Fruit fly (Drosophila melanogaster) whole organism, embryonic: ENCODE measurements around the gene CG42592.
A peak's percentile ranks its signal among the peaks of the same experiment; 100 is the strongest.

Source experiments
- BEAF-32 ChIP-seq: fragments of 200-800 bp; sonication (Bioruptor generic); optimal IDR thresholded peaks from 3 replicates; lab custom pipeline; 2017; ENCODE audit warnings: missing biosample characterization, missing genetic modification characterization, mild to moderate bottlenecking, moderate library complexity, missing genetic modification reagents
- Bteb2 ChIP-seq: fragments of 200-800 bp; sonication (Bioruptor generic); optimal IDR thresholded peaks from 2 replicates; lab custom pipeline; 2016; ENCODE audit warnings: missing biosample characterization, missing genetic modification characterization
- CG10147 ChIP-seq: fragments of 200-800 bp; sonication (Bioruptor generic); optimal IDR thresholded peaks from 2 replicates; lab custom pipeline; 2019; ENCODE audit warnings: missing biosample characterization, mild to moderate bottlenecking, missing genetic modification characterization, moderate library complexity
- CG11093 ChIP-seq: fragments of 200-800 bp; sonication (Bioruptor generic); IDR thresholded peaks from 3 replicates; pipeline ENCODE4 v1.3.6; 2022; ENCODE audit warnings: missing biosample characterization, missing genetic modification characterization
- CG11247 ChIP-seq: fragments of 200-800 bp; sonication (Bioruptor generic); IDR thresholded peaks from 2 replicates; pipeline ENCODE4 v1.3.6; 2022; ENCODE audit warnings: missing biosample characterization, missing genetic modification characterization
- CG11456 ChIP-seq: fragments of 200-800 bp; sonication (Bioruptor generic); IDR thresholded peaks from 3 replicates; pipeline ENCODE4 v1.3.6; 2022; ENCODE audit warnings: missing biosample characterization, missing genetic modification characterization
- CG11560 ChIP-seq: fragments of 200-800 bp; sonication (Bioruptor generic); IDR thresholded peaks from 3 replicates; pipeline ENCODE4 v1.3.6; 2022; ENCODE audit warnings: missing biosample characterization, missing genetic modification characterization
- CG12942 ChIP-seq: fragments of 200-800 bp; sonication (Bioruptor generic); optimal IDR thresholded peaks from 3 replicates; lab custom pipeline; 2016; ENCODE audit warnings: missing biosample characterization, missing genetic modification characterization
- CG13296 ChIP-seq: fragments of 200-800 bp; sonication (Bioruptor generic); optimal IDR thresholded peaks from 3 replicates; lab custom pipeline; 2018; ENCODE audit warnings: missing biosample characterization, mild to moderate bottlenecking, missing genetic modification characterization
- CG14860 ChIP-seq: fragments of 200-800 bp; sonication (Bioruptor generic); IDR thresholded peaks from 3 replicates; pipeline ENCODE4 v1.3.6; 2022; ENCODE audit warnings: missing biosample characterization, missing genetic modification characterization; ENCODE audit not compliant: partially characterized antibody
- CG15514 ChIP-seq: fragments of 200-800 bp; sonication (Bioruptor generic); optimal IDR thresholded peaks from 3 replicates; lab custom pipeline; 2017; ENCODE audit warnings: missing biosample characterization, missing genetic modification characterization, mild to moderate bottlenecking, moderate library complexity, missing genetic modification reagents
- CG17568 ChIP-seq: fragments of 200-800 bp; sonication (Bioruptor generic); optimal IDR thresholded peaks from 2 replicates; lab custom pipeline; 2018; ENCODE audit warnings: missing biosample characterization, mild to moderate bottlenecking, missing genetic modification characterization, moderate library complexity
- CG30020 ChIP-seq: fragments of 200-800 bp; optimal IDR thresholded peaks from 2 replicates; lab custom pipeline; 2019; ENCODE audit warnings: missing biosample characterization, mild to moderate bottlenecking, missing genetic modification characterization, moderate library complexity
- CG32772 ChIP-seq: fragments of 200-800 bp; sonication (Bioruptor generic); IDR thresholded peaks from 2 replicates; pipeline ENCODE4 v1.3.6; 2022; ENCODE audit warnings: missing biosample characterization, missing genetic modification characterization
- CG33557 ChIP-seq: fragments of 200-800 bp; sonication (Bioruptor generic); optimal IDR thresholded peaks from 2 replicates; lab custom pipeline; 2019; ENCODE audit warnings: missing biosample characterization, mild to moderate bottlenecking, missing genetic modification characterization, moderate library complexity
- CG4820 ChIP-seq: fragments of 200-800 bp; sonication (Bioruptor generic); optimal IDR thresholded peaks from 3 replicates; lab custom pipeline; 2016; ENCODE audit warnings: missing biosample characterization, missing genetic modification characterization
- CG6254 ChIP-seq: fragments of 200-800 bp; sonication (Bioruptor generic); optimal IDR thresholded peaks from 3 replicates; lab custom pipeline; 2017; ENCODE audit warnings: mild to moderate bottlenecking, missing biosample characterization, missing genetic modification reagents, missing genetic modification characterization
- CG7786 ChIP-seq: fragments of 200-800 bp; sonication (Bioruptor generic); optimal IDR thresholded peaks from 2 replicates; lab custom pipeline; 2016; ENCODE audit warnings: missing biosample characterization, missing genetic modification characterization
- CG8924 ChIP-seq: fragments of 200-800 bp; optimal IDR thresholded peaks from 3 replicates; lab custom pipeline; 2019; ENCODE audit warnings: missing biosample characterization, mild to moderate bottlenecking, missing genetic modification characterization, moderate library complexity
- CrebB ChIP-seq: fragments of 200-800 bp; sonication (Bioruptor generic); optimal IDR thresholded peaks from 3 replicates; lab custom pipeline; 2018; ENCODE audit warnings: missing biosample characterization, mild to moderate bottlenecking, missing genetic modification characterization
- Deaf1 ChIP-seq: fragments of 200-800 bp; optimal IDR thresholded peaks from 3 replicates; lab custom pipeline; 2019; ENCODE audit warnings: missing biosample characterization, mild to moderate bottlenecking, missing genetic modification characterization, moderate library complexity
- Dfd ChIP-seq, 2 experiments: fragments of >200 bp; optimal IDR thresholded peaks; 2 replicates each; lab custom pipeline; 2017; ENCODE audit warnings: missing biosample characterization in 2 of 2, missing genetic modification characterization in 2 of 2
- Doc3 ChIP-seq: fragments of 200-800 bp; sonication (Bioruptor generic); IDR thresholded peaks from 3 replicates; pipeline ENCODE4 v1.3.6; 2022; ENCODE audit warnings: missing biosample characterization, missing genetic modification characterization; ENCODE audit not compliant: partially characterized antibody
- Hr51 ChIP-seq, 2 experiments: fragments of 200-800 bp; sonication (Bioruptor generic); optimal IDR thresholded peaks; 2 replicates in 1 of 2; 3 replicates in 1 of 2; lab custom pipeline; 2016 to 2018; ENCODE audit warnings: missing biosample characterization in 2 of 2, missing genetic modification characterization in 2 of 2, mild to moderate bottlenecking in 1 of 2, moderate library complexity in 1 of 2
- Lhr ChIP-seq: fragments of 200-800 bp; sonication (Bioruptor generic); optimal IDR thresholded peaks from 3 replicates; lab custom pipeline; 2017; ENCODE audit warnings: mild to moderate bottlenecking, missing biosample characterization, missing genetic modification reagents, missing genetic modification characterization
- Nf-YA ChIP-seq: fragments of 200-800 bp; sonication (Bioruptor generic); IDR thresholded peaks from 2 replicates; pipeline ENCODE4 v1.3.6; 2022; ENCODE audit warnings: missing biosample characterization, missing genetic modification characterization
- Ssrp ChIP-seq: fragments of 200-800 bp; sonication (Bioruptor generic); optimal IDR thresholded peaks from 2 replicates; lab custom pipeline; 2018; ENCODE audit warnings: missing biosample characterization, mild to moderate bottlenecking, missing genetic modification characterization, moderate library complexity
- Trl ChIP-seq, 3 experiments: fragments of >200 bp in 2 of 3; fragments of 200-800 bp in 1 of 3; sonication (Bioruptor generic) in 1 of 3; optimal IDR thresholded peaks; 2 replicates in 1 of 3; 3 replicates in 2 of 3; lab custom pipeline; 2016 to 2017; ENCODE audit warnings: missing biosample characterization in 1 of 3, missing genetic modification characterization in 1 of 3
- ato ChIP-seq: fragments of 200-800 bp; sonication (Bioruptor generic); IDR thresholded peaks from 2 replicates; pipeline ENCODE4 v1.3.6; 2022; ENCODE audit warnings: missing biosample characterization, missing genetic modification characterization; ENCODE audit not compliant: partially characterized antibody
- corto ChIP-seq: fragments of 200-800 bp; sonication (Bioruptor generic); optimal IDR thresholded peaks from 2 replicates; lab custom pipeline; 2016; ENCODE audit warnings: missing biosample characterization, mild to moderate bottlenecking, missing genetic modification characterization, moderate library complexity
- croc ChIP-seq: fragments of 200-800 bp; sonication (Bioruptor generic); conservative IDR thresholded peaks from 3 replicates; pipeline ENCODE4 v1.3.6; 2022; ENCODE audit warnings: missing biosample characterization, missing genetic modification characterization
- da ChIP-seq: fragments of 200-800 bp; sonication (Bioruptor generic); optimal IDR thresholded peaks from 2 replicates; lab custom pipeline; 2016; ENCODE audit warnings: missing biosample characterization, missing genetic modification characterization
- dm ChIP-seq: fragments of 200-800 bp; sonication (Bioruptor generic); optimal IDR thresholded peaks from 3 replicates; lab custom pipeline; 2016; ENCODE audit warnings: missing biosample characterization, missing genetic modification characterization
- esg ChIP-seq: fragments of 200-800 bp; sonication (Bioruptor generic); conservative IDR thresholded peaks from 2 replicates; pipeline ENCODE4 v1.3.6; 2022; ENCODE audit warnings: missing biosample characterization, missing genetic modification characterization
- fd102C ChIP-seq: fragments of 200-800 bp; sonication (Bioruptor generic); optimal IDR thresholded peaks from 2 replicates; lab custom pipeline; 2018; ENCODE audit warnings: missing biosample characterization, mild to moderate bottlenecking, missing genetic modification characterization, moderate library complexity
- gsb ChIP-seq: fragments of 200-800 bp; sonication (Bioruptor generic); IDR thresholded peaks from 2 replicates; pipeline ENCODE4 v1.3.6; 2022; ENCODE audit warnings: missing biosample characterization, missing genetic modification characterization
- inv ChIP-seq: fragments of 200-800 bp; sonication (Bioruptor generic); IDR thresholded peaks from 2 replicates; pipeline ENCODE4 v1.3.6; 2022; ENCODE audit warnings: missing biosample characterization, missing genetic modification characterization; ENCODE audit not compliant: partially characterized antibody
- jigr1 ChIP-seq: fragments of 200-800 bp; sonication (Bioruptor generic); IDR thresholded peaks from 3 replicates; pipeline ENCODE4 v1.3.6; 2022; ENCODE audit warnings: missing biosample characterization, missing genetic modification characterization
- jing ChIP-seq: fragments of 200-800 bp; sonication (Bioruptor generic); optimal IDR thresholded peaks from 2 replicates; lab custom pipeline; 2018; ENCODE audit warnings: missing biosample characterization, mild to moderate bottlenecking, missing genetic modification characterization
- klu ChIP-seq: fragments of 200-800 bp; sonication (Bioruptor generic); IDR thresholded peaks from 2 replicates; pipeline ENCODE4 v1.3.6; 2022; ENCODE audit warnings: missing biosample characterization, missing genetic modification characterization
- lmd ChIP-seq: fragments of 200-800 bp; sonication (Bioruptor generic); IDR thresholded peaks from 2 replicates; pipeline ENCODE4 v1.3.6; 2022; ENCODE audit warnings: missing biosample characterization, missing genetic modification characterization
- nau ChIP-seq: fragments of 200-800 bp; sonication (Bioruptor generic); optimal IDR thresholded peaks from 3 replicates; lab custom pipeline; 2017; ENCODE audit warnings: missing biosample characterization, mild to moderate bottlenecking, missing genetic modification characterization, missing genetic modification reagents
- pfk ChIP-seq: fragments of 200-800 bp; sonication (Bioruptor generic); optimal IDR thresholded peaks from 2 replicates; lab custom pipeline; 2018; ENCODE audit warnings: missing biosample characterization, mild to moderate bottlenecking, missing genetic modification characterization, moderate library complexity
- sima ChIP-seq: fragments of 200-800 bp; sonication (Bioruptor generic); optimal IDR thresholded peaks from 2 replicates; lab custom pipeline; 2016; ENCODE audit warnings: missing biosample characterization, missing genetic modification characterization
- tx ChIP-seq: fragments of 200-800 bp; sonication (Bioruptor generic); optimal IDR thresholded peaks from 2 replicates; lab custom pipeline; 2016; ENCODE audit warnings: missing biosample characterization, missing genetic modification characterization
- unc-4 ChIP-seq: fragments of 200-800 bp; sonication (Bioruptor generic); IDR thresholded peaks from 2 replicates; pipeline ENCODE4 v1.3.6; 2022; ENCODE audit warnings: missing biosample characterization, missing genetic modification characterization; ENCODE audit not compliant: partially characterized antibody
- usp ChIP-seq: fragments of >200 bp; optimal IDR thresholded peaks from 2 replicates; lab custom pipeline; 2017; ENCODE audit warnings: missing biosample characterization, missing genetic modification characterization
- wdn ChIP-seq: fragments of 200-800 bp; sonication (Bioruptor generic); IDR thresholded peaks from 2 replicates; pipeline ENCODE4 v1.3.6; 2022; ENCODE audit warnings: missing biosample characterization, missing genetic modification characterization

CG42592 gene

dm6 chr3R:29861432-29862249, 25.6 kb upstream of the CG42592 start, which contains the start of the genes CG15514 and RpS8 (continued):
- TF ChIP-seq ato (GFP tag; lab: Robert Waterston, UW) (no peak), CG32772 (GFP tag; lab: Robert Waterston, UW) (no peak), croc (no peak), dm (peak; percentile 99), tx (GFP tag; lab: Kevin White, UChicago) (peak; percentile 7), CG11093 (no peak), CG11560 (tag; lab: Robert Waterston, UW) (no peak), nau (GFP tag; lab: Kevin White, UChicago) (no peak), BEAF-32 (peak; percentile 52), sima (no peak), CrebB (tag; lab: Kevin White, UChicago) (no peak), Deaf1 (tag; lab: Kevin White, UChicago) (no peak), CG4820 (GFP tag; lab: Kevin White, UChicago) (peak; percentile 21), Doc3 (GFP tag; lab: Robert Waterston, UW) (no peak), inv (GFP tag; lab: Robert Waterston, UW) (no peak), CG17568 (GFP tag; lab: Kevin White, UChicago) (no peak), CG33557 (GFP tag; lab: Kevin White, UChicago) (no peak), pfk (GFP tag; lab: Kevin White, UChicago) (peak; percentile 51), CG12942 (GFP tag; lab: Kevin White, UChicago) (peak; percentile 3), jing (no peak), wdn (GFP tag; lab: Robert Waterston, UW) (0 out of 2 replicates have a peak, but pooled peaks have one; percentile 4), Nf-YA (no peak), Bteb2 (GFP tag; lab: Kevin White, UChicago) (no peak), usp (GFP tag; lab: Kevin White, UChicago) (no peak), unc-4 (GFP tag; lab: Robert Waterston, UW) (no peak), Lhr (GFP tag; lab: Kevin White, UChicago) (peak; percentile 69), CG11456 (peak; percentile 63; the same call in 1 of the 3 replicates), da (GFP tag; lab: Kevin White, UChicago) (peak; percentile 41), CG10147 (GFP tag; lab: Kevin White, UChicago) (peak; percentile 50), esg (GFP tag; lab: Robert Waterston, UW) (no peak; the same call in 1 of the 2 replicates), klu (GFP tag; lab: Robert Waterston, UW) (no peak), CG11247 (GFP tag; lab: Robert Waterston, UW) (0 out of 2 replicates have a peak, but pooled peaks have one; percentile 28), CG15514 (GFP tag; lab: Kevin White, UChicago) (no peak), CG13296 (GFP tag; lab: Kevin White, UChicago) (peak; percentile 70), lmd (peak; percentile 33; the same call in 1 of the 2 replicates), jigr1 (GFP tag; lab: Robert Waterston, UW) (no peak; the same call in 2 of the 3 replicates), gsb (GFP tag; lab: Robert Waterston, UW) (no peak), corto (GFP tag; lab: Kevin White, UChicago) (no peak), CG8924 (tag; lab: Kevin White, UChicago) (peak; percentile 81), Dfd (GFP tag; optimal IDR thresholded peaks at IDR 0.05; lab: Kevin White, UChicago) (no peak), CG6254 (GFP tag; lab: Kevin White, UChicago) (peak; percentile 35), Hr51 (GFP tag; optimal IDR thresholded peaks at IDR 0.05; lab: Kevin White, UChicago) (no peak), Ssrp (tag; lab: Kevin White, UChicago) (peak; percentile 30), CG30020 (tag; lab: Kevin White, UChicago) (peak; percentile 72), fd102C (GFP tag; lab: Kevin White, UChicago) (no peak), CG14860 (GFP tag; lab: Robert Waterston, UW) (no peak), Trl (optimal IDR thresholded peaks at IDR 0.05; lab: Kevin White, UChicago) (no peak), Trl (GFP tag; optimal IDR thresholded peaks at IDR 0.05; lab: Kevin White, UChicago) (peak; percentile 41), CG7786 (GFP tag; lab: Kevin White, UChicago) (no peak)
